Worm (Caenorhabditis elegans): ENCODE measurements around the gene eef-1G.
A peak's percentile ranks its signal among the peaks of the same experiment; 100 is the strongest.

The eef-1G gene

DNA sequence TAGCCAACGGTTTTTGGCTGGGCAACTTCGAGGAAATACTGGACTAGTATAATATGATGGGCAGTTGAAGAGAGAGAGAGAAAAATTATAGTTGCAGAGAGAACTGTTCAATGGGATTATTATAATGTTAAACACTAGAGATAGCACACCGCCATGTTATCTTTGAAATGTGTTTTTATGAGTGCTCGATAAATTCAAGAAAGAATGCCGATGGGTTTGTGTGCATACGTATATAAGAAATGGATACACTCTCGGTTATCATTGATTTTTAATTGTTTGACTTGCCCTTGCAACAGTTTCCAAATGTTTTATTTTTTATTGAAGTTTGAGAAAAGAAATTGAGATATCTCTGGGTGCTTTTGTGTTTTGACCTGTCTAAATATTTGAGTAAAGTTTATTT is 28.8 kb upstream of the eef-1G start, which contains the start of gene F17C11.12:
Gene F17C11.12 (minus strand): TSS at position 240 of the 400 bp plus-strand sequence.
- no peak for TF ChIP-seq ref-1 (GFP tag; conservative IDR thresholded peaks at IDR 0.05)
- TF ChIP-seq cog-1 (tag; optimal IDR thresholded peaks at IDR 0.05) = no peak
- no peak for TF ChIP-seq flt-1 (GFP tag; IDR thresholded peaks at IDR 0.05)
- no peak for TF ChIP-seq klf-2 (GFP tag; conservative IDR thresholded peaks at IDR 0.05)
- no peak for TF ChIP-seq tab-1 (GFP tag; IDR thresholded peaks at IDR 0.05)
- no peak for TF ChIP-seq ztf-23 (GFP tag; IDR thresholded peaks at IDR 0.05)
- no peak for TF ChIP-seq T22C8.4 (GFP tag; IDR thresholded peaks at IDR 0.05)
- no peak for TF ChIP-seq med-1 (GFP tag; optimal IDR thresholded peaks at IDR 0.05; ENCODE audit: insufficient read depth)
- no peak for TF ChIP-seq ztf-29 (GFP tag; IDR thresholded peaks at IDR 0.05)

- TF ChIP-seq cog-1 (tag; optimal IDR thresholded peaks at IDR 0.05) (no peak), med-1 (GFP tag; optimal IDR thresholded peaks at IDR 0.05; ENCODE audit: insufficient read depth) (no peak), flt-1 (GFP tag; IDR thresholded peaks at IDR 0.05) (no peak), T22C8.4 (GFP tag; IDR thresholded peaks at IDR 0.05) (no peak), tab-1 (GFP tag; IDR thresholded peaks at IDR 0.05) (no peak), ztf-29 (GFP tag; IDR thresholded peaks at IDR 0.05) (no peak)
Measured at ce11 chrV:10937294-10937693, 28.2 kb upstream of the eef-1G start.

ce11 chrV:10938739-10939138 is 26.8 kb upstream of the eef-1G start, which contains the start of gene F17C11.11:
Gene F17C11.11, minus strand, starts transcription at chrV:10938817.
- TF ChIP-seq med-1 (GFP tag; optimal IDR thresholded peaks at IDR 0.05; ENCODE audit: insufficient read depth) = no peak
- TF ChIP-seq ztf-29 (GFP tag; IDR thresholded peaks at IDR 0.05) = no peak
- TF ChIP-seq flt-1 (GFP tag; IDR thresholded peaks at IDR 0.05) = no peak
- no peak for TF ChIP-seq tab-1 (GFP tag; IDR thresholded peaks at IDR 0.05)
- no peak for TF ChIP-seq ztf-23 (GFP tag; IDR thresholded peaks at IDR 0.05)
- no peak for TF ChIP-seq cog-1 (tag; optimal IDR thresholded peaks at IDR 0.05)
- TF ChIP-seq klf-2 (GFP tag; conservative IDR thresholded peaks at IDR 0.05) = no peak
- no peak for TF ChIP-seq T22C8.4 (GFP tag; IDR thresholded peaks at IDR 0.05)
- TF ChIP-seq ref-1 (GFP tag; conservative IDR thresholded peaks at IDR 0.05) = no peak

ce11 chrV:10939990-10940570 is 25.4 kb upstream of the eef-1G start:
- TF ChIP-seq ztf-29 (GFP tag; IDR thresholded peaks at IDR 0.05) (no peak), klf-2 (GFP tag; conservative IDR thresholded peaks at IDR 0.05) (no peak), flt-1 (GFP tag; IDR thresholded peaks at IDR 0.05) (no peak)

DNA sequence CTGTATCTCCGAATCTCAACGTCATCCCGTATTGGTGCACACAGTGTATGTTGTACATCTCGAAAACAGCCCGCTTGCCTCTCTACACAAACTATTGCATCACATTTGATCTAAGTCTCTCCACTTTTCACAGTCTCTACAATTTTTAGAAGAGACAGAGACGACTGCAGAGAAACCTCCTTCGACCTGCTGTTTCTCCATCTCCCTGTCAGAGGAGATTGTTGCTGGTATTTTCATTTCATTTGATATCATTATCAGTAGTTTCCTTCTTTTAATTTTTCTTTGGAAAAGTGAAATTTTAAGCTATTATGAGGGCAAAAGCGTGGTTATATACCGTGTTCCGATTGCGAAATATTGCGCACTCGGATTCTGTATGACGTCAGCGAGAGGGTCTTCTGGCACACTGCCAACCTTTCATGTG is 24.9 kb upstream of the eef-1G start:
- no peak for TF ChIP-seq klf-2 (GFP tag; conservative IDR thresholded peaks at IDR 0.05)
- TF ChIP-seq cog-1 (tag; optimal IDR thresholded peaks at IDR 0.05) = peak; percentile 14

DNA sequence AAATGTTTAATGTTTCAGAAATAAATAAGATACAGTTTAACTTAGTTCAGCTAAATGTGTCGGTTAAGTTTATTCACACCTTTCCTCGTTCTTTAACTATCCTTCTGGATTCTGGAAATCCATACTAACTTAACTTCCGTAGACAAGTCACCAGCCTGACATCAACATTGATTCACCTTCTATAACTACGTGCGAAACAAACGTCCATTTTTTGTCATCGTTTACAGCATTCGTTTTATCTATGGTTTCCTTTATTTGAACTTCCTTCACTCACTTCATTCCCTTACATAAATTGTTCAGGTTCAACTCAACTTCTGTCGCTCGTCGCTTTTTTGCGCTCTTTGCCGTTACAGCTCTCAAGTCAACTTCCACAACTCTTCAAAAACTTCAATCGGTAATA is 24.4 kb upstream of the eef-1G start, which contains the start of gene F17C11.26:
Gene F17C11.26 (plus strand): TSS at position 301 of the 400 bp plus-strand sequence.
- no peak for TF ChIP-seq klf-2 (GFP tag; conservative IDR thresholded peaks at IDR 0.05)

DNA sequence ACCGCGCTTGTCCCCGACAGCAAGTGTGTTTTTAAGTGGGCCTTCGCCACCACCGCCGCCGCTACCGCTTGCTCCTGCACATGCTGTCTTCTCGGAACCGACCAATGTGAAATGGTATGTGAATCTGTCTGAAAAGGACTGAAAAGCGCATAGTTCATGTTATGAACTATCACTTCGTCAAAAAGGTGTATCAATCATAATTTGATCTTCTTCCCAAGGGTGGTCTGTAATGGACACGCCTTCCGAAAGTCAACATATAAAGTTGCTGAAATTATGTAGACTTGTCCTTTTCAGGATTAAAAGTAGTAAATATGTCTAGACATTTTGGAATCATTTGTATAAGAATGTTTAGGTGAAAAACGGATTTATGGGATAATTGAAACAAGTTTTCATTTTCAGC is 23.4 kb upstream of the eef-1G start, which contains the start of gene zip-9:
Gene zip-9 (plus strand): TSS at position 301 of the 400 bp plus-strand sequence.
- no peak for TF ChIP-seq T22C8.4 (GFP tag; IDR thresholded peaks at IDR 0.05)
- no peak for TF ChIP-seq ref-1 (GFP tag; conservative IDR thresholded peaks at IDR 0.05)
- TF ChIP-seq med-1 (GFP tag; optimal IDR thresholded peaks at IDR 0.05; ENCODE audit: insufficient read depth) = no peak
- TF ChIP-seq ztf-23 (GFP tag; IDR thresholded peaks at IDR 0.05) = no peak
- TF ChIP-seq ztf-29 (GFP tag; IDR thresholded peaks at IDR 0.05) = no peak
- TF ChIP-seq flt-1 (GFP tag; IDR thresholded peaks at IDR 0.05) = no peak
- TF ChIP-seq klf-2 (GFP tag; conservative IDR thresholded peaks at IDR 0.05) = no peak
- no peak for TF ChIP-seq cog-1 (tag; optimal IDR thresholded peaks at IDR 0.05)
- no peak for TF ChIP-seq tab-1 (GFP tag; IDR thresholded peaks at IDR 0.05)

DNA sequence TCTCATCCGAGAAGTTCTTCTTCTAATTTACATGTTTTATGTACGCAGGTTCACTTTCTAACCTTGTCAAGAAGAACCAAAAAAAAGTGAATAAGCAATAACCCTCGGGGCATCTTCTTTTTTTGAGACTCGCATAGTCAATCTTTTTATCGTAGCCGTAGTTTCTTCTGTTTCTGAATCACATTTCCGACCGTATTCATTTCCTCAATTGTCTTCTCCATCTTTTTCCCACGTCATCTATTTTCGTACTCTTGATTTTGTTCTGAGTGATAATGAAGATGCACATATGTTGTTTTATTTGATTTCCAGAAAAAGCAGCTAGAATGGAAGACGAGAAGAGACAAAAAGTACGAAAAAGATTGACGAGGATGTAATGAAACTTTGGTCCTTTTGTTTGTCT is 20.6 kb upstream of the eef-1G start:
- no peak for TF ChIP-seq cog-1 (tag; optimal IDR thresholded peaks at IDR 0.05)
- no peak for TF ChIP-seq ztf-29 (GFP tag; IDR thresholded peaks at IDR 0.05)
- TF ChIP-seq klf-2 (GFP tag; conservative IDR thresholded peaks at IDR 0.05) = no peak
- TF ChIP-seq tab-1 (GFP tag; IDR thresholded peaks at IDR 0.05) = no peak
- no peak for TF ChIP-seq flt-1 (GFP tag; IDR thresholded peaks at IDR 0.05)
- no peak for TF ChIP-seq T22C8.4 (GFP tag; IDR thresholded peaks at IDR 0.05)
- TF ChIP-seq med-1 (GFP tag; optimal IDR thresholded peaks at IDR 0.05; ENCODE audit: insufficient read depth) = no peak
- no peak for TF ChIP-seq ztf-23 (GFP tag; IDR thresholded peaks at IDR 0.05)
- no peak for TF ChIP-seq ref-1 (GFP tag; conservative IDR thresholded peaks at IDR 0.05)

ce11 chrV:10947210-10947609 is 18.3 kb upstream of the eef-1G start:
- TF ChIP-seq ztf-29 (GFP tag; IDR thresholded peaks at IDR 0.05) = no peak
- no peak for TF ChIP-seq T22C8.4 (GFP tag; IDR thresholded peaks at IDR 0.05)
- no peak for TF ChIP-seq ztf-23 (GFP tag; IDR thresholded peaks at IDR 0.05)
- no peak for TF ChIP-seq med-1 (GFP tag; optimal IDR thresholded peaks at IDR 0.05; ENCODE audit: insufficient read depth)
- no peak for TF ChIP-seq tab-1 (GFP tag; IDR thresholded peaks at IDR 0.05)
- no peak for TF ChIP-seq klf-2 (GFP tag; conservative IDR thresholded peaks at IDR 0.05)
- TF ChIP-seq ref-1 (GFP tag; conservative IDR thresholded peaks at IDR 0.05) = no peak
- no peak for TF ChIP-seq cog-1 (tag; optimal IDR thresholded peaks at IDR 0.05)
- TF ChIP-seq flt-1 (GFP tag; IDR thresholded peaks at IDR 0.05) = no peak

DNA sequence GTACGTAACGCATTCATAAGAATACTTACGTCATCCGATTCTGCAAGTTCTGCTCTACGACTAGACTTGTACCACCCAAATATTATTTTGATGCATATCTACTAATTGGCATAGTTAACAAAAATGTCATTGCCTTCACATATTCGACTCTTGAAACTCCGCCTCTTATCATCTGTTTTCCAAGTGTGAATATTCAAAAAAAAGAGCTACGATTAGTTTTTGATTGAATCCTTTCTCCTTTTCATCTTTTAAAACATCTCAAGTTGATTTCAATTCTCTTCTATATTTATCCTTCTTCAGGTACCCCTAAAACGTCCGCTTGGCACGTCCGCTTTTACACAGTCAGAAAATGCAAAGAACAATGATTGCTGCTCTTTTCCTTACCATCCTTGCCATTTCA is 17.6 kb upstream of the eef-1G start, which contains the start of gene F17C11.2:
Gene F17C11.2 (plus strand): TSS at position 301 of the 400 bp plus-strand sequence.
- TF ChIP-seq T22C8.4 (GFP tag; IDR thresholded peaks at IDR 0.05) = no peak
- TF ChIP-seq flt-1 (GFP tag; IDR thresholded peaks at IDR 0.05) = no peak
- TF ChIP-seq med-1 (GFP tag; optimal IDR thresholded peaks at IDR 0.05; ENCODE audit: insufficient read depth) = no peak
- no peak for TF ChIP-seq ref-1 (GFP tag; conservative IDR thresholded peaks at IDR 0.05)
- no peak for TF ChIP-seq tab-1 (GFP tag; IDR thresholded peaks at IDR 0.05)
- TF ChIP-seq cog-1 (tag; optimal IDR thresholded peaks at IDR 0.05) = no peak
- no peak for TF ChIP-seq klf-2 (GFP tag; conservative IDR thresholded peaks at IDR 0.05)
- TF ChIP-seq ztf-29 (GFP tag; IDR thresholded peaks at IDR 0.05) = no peak
- no peak for TF ChIP-seq ztf-23 (GFP tag; IDR thresholded peaks at IDR 0.05)
